Worm (Caenorhabditis elegans): Measurements from ENCODE around the gene Y54G9A.5.

Gene Y54G9A.5

ce11 chrII:13679775-13680320 lies 43.0 kb upstream of the Y54G9A.5 start (continued):
- TF ChIP-seq ceh-28 (tag; optimal IDR thresholded peaks at IDR 0.05) (no peak), attf-4 (tag; optimal IDR thresholded peaks at IDR 0.05) (no peak), mxl-2 (GFP tag; conservative IDR thresholded peaks at IDR 0.05) (0 out of 2 replicates have a peak, but pooled peaks have one; percentile 9), dmd-6 (GFP tag; IDR thresholded peaks at IDR 0.05) (0 out of 2 replicates have a peak, but pooled peaks have one; percentile 6), unc-62 (GFP tag; optimal IDR thresholded peaks at IDR 0.05 in 1 of 2) (peak in 1 of 2 experiments; percentile 68), unc-62 (tag; optimal IDR thresholded peaks at IDR 0.05) (no peak), jun-1 (tag; optimal IDR thresholded peaks at IDR 0.05) (no peak), aha-1 (tag) (peak; percentile 91), F44E2.7 (GFP tag; IDR thresholded peaks at IDR 0.05) (no peak), mxl-3 (GFP tag; optimal IDR thresholded peaks at IDR 0.05) (peak; percentile 25), arid-1 (GFP tag; conservative IDR thresholded peaks at IDR 0.05) (no peak), ceh-62 (tag; optimal IDR thresholded peaks at IDR 0.05) (no peak)

ce11 chrII:13681063-13681462 lies 41.7 kb upstream of the Y54G9A.5 start:
- TF ChIP-seq cey-2 (tag; optimal IDR thresholded peaks at IDR 0.05; ENCODE audit: borderline replicate concordance, insufficient read depth) (peak; percentile 63), hlh-30 (tag; optimal IDR thresholded peaks at IDR 0.05; ENCODE audit: insufficient read depth) (peak; percentile 85), php-3 (GFP tag; IDR thresholded peaks at IDR 0.05) (0 out of 2 replicates have a peak, but pooled peaks have one; percentile 35), nhr-28 (tag; optimal IDR thresholded peaks at IDR 0.05) (peak; percentile 93), ceh-44 (GFP tag; IDR thresholded peaks at IDR 0.05) (no peak), nhr-25 (tag; optimal IDR thresholded peaks at IDR 0.05; ENCODE audit: borderline replicate concordance, insufficient read depth) (peak; percentile 24), dmd-6 (GFP tag; IDR thresholded peaks at IDR 0.05) (peak; percentile 49; the same call in 1 of the 2 replicates), lin-39 (tag; optimal IDR thresholded peaks at IDR 0.05) (no peak), sdz-12 (GFP tag; optimal IDR thresholded peaks at IDR 0.05) (no peak), nhr-77 (tag; optimal IDR thresholded peaks at IDR 0.05) (peak; percentile 66), dve-1 (tag; optimal IDR thresholded peaks at IDR 0.05; ENCODE audit: insufficient read depth) (peak; percentile 37), lsy-2 (tag; optimal IDR thresholded peaks at IDR 0.05) (peak; percentile 5 to 47), nhr-48 (tag; optimal IDR thresholded peaks at IDR 0.05) (peak; percentile 49), mdl-1 (tag; optimal IDR thresholded peaks at IDR 0.05) (peak in 1 of 2 experiments; percentile 87), pha-4 (GFP tag; IDR thresholded peaks at IDR 0.05) (no peak), pha-4 (tag; optimal IDR thresholded peaks at IDR 0.05) (no peak), ceh-28 (tag; optimal IDR thresholded peaks at IDR 0.05) (no peak), madf-9 (GFP tag; conservative IDR thresholded peaks at IDR 0.05) (no peak), ceh-20 (GFP tag; IDR thresholded peaks at IDR 0.05) (0 out of 2 replicates have a peak, but pooled peaks have one; percentile 18), tra-1 (GFP tag; IDR thresholded peaks at IDR 0.05) (0 out of 2 replicates have a peak, but pooled peaks have one; percentile 36), hlh-11 (tag; optimal IDR thresholded peaks at IDR 0.05) (peak; percentile 74), mxl-2 (GFP tag; conservative IDR thresholded peaks at IDR 0.05) (peak; percentile 41; the same call in 1 of the 2 replicates), nhr-10 (tag; optimal IDR thresholded peaks at IDR 0.05) (peak; percentile 19), aha-1 (tag) (peak; percentile 76), mxl-3 (GFP tag; optimal IDR thresholded peaks at IDR 0.05) (peak; percentile 91), unc-62 (GFP tag; optimal IDR thresholded peaks at IDR 0.05 in 1 of 2) (peak in 1 of 2 experiments; percentile 91), unc-62 (tag; optimal IDR thresholded peaks at IDR 0.05) (no peak), nhr-111 (GFP tag; optimal IDR thresholded peaks at IDR 0.05) (no peak)

DNA sequence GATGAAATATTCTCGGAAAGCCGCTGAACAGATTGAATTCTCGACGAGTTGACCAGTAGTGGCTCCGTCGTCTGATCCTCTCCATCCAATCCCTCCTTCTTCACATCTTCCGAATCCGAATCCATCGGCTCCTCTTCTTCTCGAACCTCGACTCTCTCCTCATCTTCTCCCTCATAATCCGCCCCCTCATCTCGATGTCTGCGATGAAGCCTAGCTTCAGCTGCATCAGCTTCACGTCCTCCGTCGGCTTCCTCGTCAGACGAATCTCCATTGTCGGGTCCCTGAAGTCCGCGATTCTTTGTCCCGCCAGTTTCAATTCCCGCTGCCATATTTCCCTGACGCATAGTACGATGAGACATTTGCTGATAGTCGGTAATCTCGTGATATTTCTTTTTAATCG lies 37.2 kb upstream of the Y54G9A.5 start:
- TF ChIP-seq nhr-42 (GFP tag; IDR thresholded peaks at IDR 0.05): peak; percentile 48; the same call in 1 of the 2 replicates
- no peak for TF ChIP-seq Y5F2A.4 (GFP tag; optimal IDR thresholded peaks at IDR 0.05)
- TF ChIP-seq F10B5.3 (tag; optimal IDR thresholded peaks at IDR 0.05): no peak
- no peak for TF ChIP-seq R02D3.7 (tag; optimal IDR thresholded peaks at IDR 0.05)
- no peak for TF ChIP-seq nhr-11 (tag; optimal IDR thresholded peaks at IDR 0.05)
- peak; percentile 68 for TF ChIP-seq set-16 (GFP tag; IDR thresholded peaks at IDR 0.05)
